Worm (Caenorhabditis elegans): ENCODE data around the gene cyn-11.

Gene cyn-11

DNA sequence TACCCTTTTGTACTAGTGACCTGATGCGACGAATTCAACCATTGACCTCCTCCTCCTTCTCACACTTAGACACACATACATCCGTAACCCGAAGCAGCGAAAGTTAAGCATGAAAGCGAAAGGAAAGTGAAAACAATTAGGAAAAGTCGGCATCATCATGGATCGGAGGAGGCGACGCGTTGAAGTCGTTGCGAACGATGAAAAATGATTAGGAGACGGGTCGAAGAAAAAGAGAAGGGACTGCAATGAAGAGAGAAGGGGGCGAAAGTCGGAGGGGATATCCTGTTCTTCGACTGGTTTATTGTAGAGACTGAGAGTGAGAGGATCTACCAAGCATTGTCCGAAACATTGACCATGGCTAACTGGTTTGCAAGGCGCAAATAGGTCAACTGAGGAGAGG lies 35.0 kb upstream of the cyn-11 start:
- TF ChIP-seq fos-1 (tag; optimal IDR thresholded peaks at IDR 0.05) (peak; percentile 38), nhr-23 (tag; optimal IDR thresholded peaks at IDR 0.05) (peak; percentile 97), elt-3 (tag; optimal IDR thresholded peaks at IDR 0.05) (peak in 1 of 3 experiments; percentile 54), nhr-25 (tag; optimal IDR thresholded peaks at IDR 0.05) (peak; percentile 81), nhr-43 (tag; optimal IDR thresholded peaks at IDR 0.05; ENCODE audit: poor library complexity, severe bottlenecking) (peak; percentile 66), unc-39 (tag; optimal IDR thresholded peaks at IDR 0.05) (no peak), sea-2 (GFP tag; optimal IDR thresholded peaks at IDR 0.05) (no peak), mml-1 (tag; optimal IDR thresholded peaks at IDR 0.05) (no peak)

DNA sequence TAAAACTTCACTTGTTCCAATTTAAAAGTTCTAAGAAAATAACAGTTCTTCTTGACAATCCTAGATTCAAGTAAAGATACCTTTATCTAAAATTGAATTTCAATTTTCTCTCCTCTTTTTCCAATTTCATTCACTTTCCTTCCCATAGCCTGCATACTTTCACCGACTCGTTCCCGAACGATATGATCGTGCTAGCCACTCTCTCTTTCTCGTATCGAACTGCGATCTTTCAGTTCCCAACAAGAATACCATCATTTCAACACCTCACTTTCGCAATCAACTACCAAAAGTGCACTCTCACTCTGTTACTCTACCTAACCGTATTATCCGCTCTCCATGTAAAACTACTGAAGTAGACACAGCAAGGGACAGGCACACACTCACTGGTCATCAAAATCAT lies 34.0 kb upstream of the cyn-11 start:
- TF ChIP-seq nhr-23 (tag; optimal IDR thresholded peaks at IDR 0.05) (peak; percentile 13), nhr-77 (tag; optimal IDR thresholded peaks at IDR 0.05) (no peak), elt-1 (tag; optimal IDR thresholded peaks at IDR 0.05) (peak; percentile 79)

DNA sequence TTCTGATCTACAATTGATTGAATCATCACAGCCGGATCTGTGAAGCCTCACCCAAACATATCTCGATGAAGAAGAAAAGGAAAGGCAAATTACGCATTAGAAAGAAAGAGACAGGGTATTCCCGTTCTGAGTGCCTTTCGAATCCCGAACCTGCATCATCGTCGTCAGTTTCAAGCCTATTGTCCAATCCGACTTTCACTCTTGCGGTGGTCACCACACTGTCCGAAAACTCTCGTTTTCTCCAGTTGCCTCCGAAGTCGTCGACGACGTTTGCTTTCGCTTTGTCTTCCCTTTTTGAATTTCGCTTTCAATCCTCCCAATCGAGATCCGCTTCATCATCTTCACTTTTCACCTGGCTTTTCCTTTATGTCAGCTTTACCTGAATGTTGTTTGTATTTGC lies 33.0 kb upstream of the cyn-11 start:
- peak; percentile 35 for TF ChIP-seq nhr-23 (tag; optimal IDR thresholded peaks at IDR 0.05)
- peak; percentile 24 for TF ChIP-seq nhr-43 (tag; optimal IDR thresholded peaks at IDR 0.05; ENCODE audit: poor library complexity, severe bottlenecking)
- no peak for TF ChIP-seq egl-5 (tag; optimal IDR thresholded peaks at IDR 0.05)
- TF ChIP-seq mdl-1 (tag; optimal IDR thresholded peaks at IDR 0.05), result no peak
- no peak for TF ChIP-seq unc-39 (tag; optimal IDR thresholded peaks at IDR 0.05)
- peak; percentile 34 for TF ChIP-seq nhr-25 (tag; optimal IDR thresholded peaks at IDR 0.05)
- no peak for TF ChIP-seq zag-1 (tag; optimal IDR thresholded peaks at IDR 0.05)
- no peak for TF ChIP-seq lsy-12 (tag; optimal IDR thresholded peaks at IDR 0.05)

DNA sequence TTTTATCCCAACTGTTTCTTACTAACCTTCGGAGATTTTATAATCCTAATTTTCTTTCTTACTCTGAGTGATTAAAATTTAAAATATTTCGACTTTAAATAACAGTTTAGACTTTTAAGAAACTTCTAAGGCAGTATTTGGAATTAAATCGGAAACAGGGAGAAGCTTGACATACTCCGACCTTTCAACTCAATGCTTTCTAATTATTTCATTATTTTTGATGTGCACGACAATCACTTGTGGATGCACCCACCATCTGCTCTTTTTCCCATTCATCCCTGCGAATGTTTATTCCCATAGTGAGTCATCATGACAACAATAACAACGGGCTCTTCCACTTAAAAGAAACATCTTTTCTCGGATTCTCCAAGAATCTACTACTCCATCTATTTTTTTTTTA lies 32.6 kb upstream of the cyn-11 start:
- TF ChIP-seq fos-1 (tag; optimal IDR thresholded peaks at IDR 0.05) (no peak), ZK546.5 (tag; optimal IDR thresholded peaks at IDR 0.05) (no peak), zag-1 (tag; optimal IDR thresholded peaks at IDR 0.05) (no peak), ztf-11 (tag; optimal IDR thresholded peaks at IDR 0.05) (no peak), nhr-12 (tag; optimal IDR thresholded peaks at IDR 0.05) (no peak), ceh-9 (tag; optimal IDR thresholded peaks at IDR 0.05) (no peak), unc-62 (GFP tag; optimal IDR thresholded peaks at IDR 0.05) (no peak)

DNA sequence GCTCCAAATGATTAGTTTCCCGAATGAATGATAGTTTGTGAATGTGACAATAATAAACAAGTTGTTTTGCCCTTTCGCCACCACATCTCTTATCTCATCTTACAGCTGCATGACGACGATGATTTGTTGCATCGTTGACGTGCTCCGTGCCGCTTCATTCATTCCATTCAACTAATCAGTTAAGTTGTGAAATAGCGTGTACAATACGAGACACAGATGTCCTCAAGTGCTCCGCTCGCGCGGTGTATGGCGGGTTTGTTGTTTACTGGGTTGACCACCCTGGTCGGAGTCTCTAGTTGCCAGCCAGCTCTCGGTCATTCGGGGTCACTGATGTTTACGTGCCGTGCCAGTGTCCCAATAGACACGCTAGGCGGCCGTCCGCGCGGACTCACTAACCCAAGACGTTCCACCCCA lies 31.9 kb upstream of the cyn-11 start:
- TF ChIP-seq ztf-4 (tag; optimal IDR thresholded peaks at IDR 0.05) (no peak), ZK546.5 (tag; optimal IDR thresholded peaks at IDR 0.05) (no peak), ama-1 (optimal IDR thresholded peaks at IDR 0.05) (no peak), elt-1 (tag; optimal IDR thresholded peaks at IDR 0.05) (no peak), R02D3.7 (tag; optimal IDR thresholded peaks at IDR 0.05) (no peak), elt-2 (tag; optimal IDR thresholded peaks at IDR 0.05) (peak; percentile 19), jun-1 (tag; optimal IDR thresholded peaks at IDR 0.05) (no peak), pha-4 (tag; optimal IDR thresholded peaks at IDR 0.05) (peak; percentile 57), ceh-82 (tag; optimal IDR thresholded peaks at IDR 0.05) (no peak), fkh-10 (GFP tag; optimal IDR thresholded peaks at IDR 0.05) (no peak), nhr-237 (tag; optimal IDR thresholded peaks at IDR 0.05) (no peak), nhr-43 (tag; optimal IDR thresholded peaks at IDR 0.05; ENCODE audit: poor library complexity, severe bottlenecking) (no peak), mdl-1 (tag; optimal IDR thresholded peaks at IDR 0.05) (no peak), pqm-1 (tag; optimal IDR thresholded peaks at IDR 0.05) (peak; percentile 73), zag-1 (tag; optimal IDR thresholded peaks at IDR 0.05) (no peak), tbx-2 (tag; optimal IDR thresholded peaks at IDR 0.05) (no peak)

DNA sequence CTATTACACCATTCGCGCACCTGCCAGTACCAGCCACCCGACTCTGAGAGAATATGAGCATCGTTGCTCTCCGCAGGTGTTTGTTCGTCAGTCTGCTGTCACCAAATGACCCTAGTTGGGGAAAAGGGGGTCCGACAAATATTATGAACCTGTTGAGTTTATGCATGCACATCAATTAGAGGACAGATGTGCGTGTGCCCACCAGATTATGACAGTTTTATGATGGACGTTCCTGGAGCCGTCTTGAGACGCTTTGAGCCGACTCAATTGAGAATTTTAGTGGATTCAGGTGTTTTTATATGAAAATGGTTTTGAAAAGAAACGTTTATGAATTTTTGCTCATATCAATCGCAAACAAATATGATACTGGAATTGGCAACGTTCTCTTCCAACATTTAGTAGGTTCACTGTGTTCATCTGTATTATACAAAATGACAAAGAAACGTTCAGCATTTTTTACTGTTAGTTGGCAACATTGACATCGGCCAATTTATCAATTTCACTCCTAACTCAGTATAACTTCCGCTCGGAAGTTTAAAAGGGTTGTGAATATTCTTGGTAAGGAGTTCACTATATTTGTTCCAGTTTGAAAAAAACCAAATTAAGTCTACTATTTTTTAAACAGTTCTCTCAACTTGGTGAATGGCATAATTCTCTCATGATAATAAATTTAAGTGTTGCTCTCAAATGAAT lies 31.3 kb upstream of the cyn-11 start:
- no peak for TF ChIP-seq ceh-82 (tag; optimal IDR thresholded peaks at IDR 0.05)
- no peak for TF ChIP-seq nhr-237 (tag; optimal IDR thresholded peaks at IDR 0.05)
- no peak for TF ChIP-seq lin-15B (tag; optimal IDR thresholded peaks at IDR 0.05)
- TF ChIP-seq sea-2 (GFP tag; optimal IDR thresholded peaks at IDR 0.05), result no peak
- no peak for TF ChIP-seq pha-4 (tag; optimal IDR thresholded peaks at IDR 0.05)
- TF ChIP-seq mdl-1 (tag; optimal IDR thresholded peaks at IDR 0.05), result no peak
- TF ChIP-seq fos-1 (tag; optimal IDR thresholded peaks at IDR 0.05), result no peak
- TF ChIP-seq egl-5 (tag; optimal IDR thresholded peaks at IDR 0.05), result no peak
- TF ChIP-seq unc-39 (tag; optimal IDR thresholded peaks at IDR 0.05), result no peak
- TF ChIP-seq nhr-23 (tag; optimal IDR thresholded peaks at IDR 0.05), result peak; percentile 42
- TF ChIP-seq mml-1 (tag; optimal IDR thresholded peaks at IDR 0.05), result no peak
- TF ChIP-seq nhr-67 (tag; optimal IDR thresholded peaks at IDR 0.05), result no peak
- no peak for TF ChIP-seq ztf-11 (tag; optimal IDR thresholded peaks at IDR 0.05)
- TF ChIP-seq lsy-12 (tag; optimal IDR thresholded peaks at IDR 0.05), result peak; percentile 55
- TF ChIP-seq aly-2 (tag; optimal IDR thresholded peaks at IDR 0.05), result no peak
- no peak for TF ChIP-seq fkh-10 (GFP tag; optimal IDR thresholded peaks at IDR 0.05)
- no peak for TF ChIP-seq nhr-12 (tag; optimal IDR thresholded peaks at IDR 0.05)
- peak; percentile 99 for TF ChIP-seq ama-1 (optimal IDR thresholded peaks at IDR 0.05)
- TF ChIP-seq ceh-9 (tag; optimal IDR thresholded peaks at IDR 0.05), result no peak
- TF ChIP-seq tbx-2 (tag; optimal IDR thresholded peaks at IDR 0.05), result peak; percentile 70
- TF ChIP-seq unc-62 (GFP tag; optimal IDR thresholded peaks at IDR 0.05), result peak; percentile 27
- TF ChIP-seq ceh-16 (tag; optimal IDR thresholded peaks at IDR 0.05), result no peak
- no peak for TF ChIP-seq skn-1 (tag; optimal IDR thresholded peaks at IDR 0.05)
- no peak for TF ChIP-seq ceh-28 (tag; optimal IDR thresholded peaks at IDR 0.05)
- TF ChIP-seq nhr-77 (tag; optimal IDR thresholded peaks at IDR 0.05), result no peak
- TF ChIP-seq daf-12 (tag; optimal IDR thresholded peaks at IDR 0.05), result no peak
- TF ChIP-seq nhr-11 (tag; optimal IDR thresholded peaks at IDR 0.05), result no peak
- no peak for TF ChIP-seq eor-1 (tag; optimal IDR thresholded peaks at IDR 0.05)
